Fruit fly (Drosophila melanogaster): ENCODE results near the gene Ada2b.

Ada2b gene

dm6 chr3R:8206628-8207275 lies 33.6 kb downstream of the Ada2b start (continued):
- TF ChIP-seq cad (GFP tag; optimal IDR thresholded peaks at IDR 0.05) (no peak), Usf (GFP tag; optimal IDR thresholded peaks at IDR 0.05) (peak; percentile 31), odd (GFP tag; optimal IDR thresholded peaks at IDR 0.05) (no peak), CG18619 (GFP tag; optimal IDR thresholded peaks at IDR 0.05) (peak; percentile 33), Atf3 (GFP tag; optimal IDR thresholded peaks at IDR 0.05) (no peak), CG3838 (GFP tag; optimal IDR thresholded peaks at IDR 0.05) (peak; percentile 15), CG10959 (GFP tag; IDR thresholded peaks at IDR 0.05) (no peak), en (GFP tag; optimal IDR thresholded peaks at IDR 0.05) (no peak), row (GFP tag; IDR thresholded peaks at IDR 0.05) (peak; percentile 86), da (GFP tag; optimal IDR thresholded peaks at IDR 0.05) (no peak), vnd (GFP tag; IDR thresholded peaks at IDR 0.05; ENCODE audit: partially characterized antibody) (0 out of 3 replicates have a peak, but pooled peaks have one; percentile 36), wek (GFP tag; optimal IDR thresholded peaks at IDR 0.05) (no peak), CG7357 (GFP tag; IDR thresholded peaks at IDR 0.05) (no peak), CG4854 (GFP tag; optimal IDR thresholded peaks at IDR 0.05) (no peak), Trl (optimal IDR thresholded peaks at IDR 0.05) (no peak), Trl (GFP tag; optimal IDR thresholded peaks at IDR 0.05) (no peak), E2f1 (GFP tag; IDR thresholded peaks at IDR 0.05) (0 out of 2 replicates have a peak, but pooled peaks have one; percentile 35), CG13894 (tag; optimal IDR thresholded peaks at IDR 0.05) (no peak), Bgb (GFP tag; IDR thresholded peaks at IDR 0.05; ENCODE audit: partially characterized antibody) (no peak), usp (GFP tag; optimal IDR thresholded peaks at IDR 0.05) (no peak), CG11456 (GFP tag; IDR thresholded peaks at IDR 0.05) (no peak), mam (GFP tag; optimal IDR thresholded peaks at IDR 0.05) (peak; percentile 50), cwo (GFP tag; optimal IDR thresholded peaks at IDR 0.05) (peak; percentile 54), dysf (GFP tag; IDR thresholded peaks at IDR 0.05) (peak; percentile 79), ssp (GFP tag; IDR thresholded peaks at IDR 0.05) (peak; percentile 30; the same call in 1 of the 2 replicates), tna (GFP tag; IDR thresholded peaks at IDR 0.05; ENCODE audit: partially characterized antibody) (no peak), Vsx1 (GFP tag; optimal IDR thresholded peaks at IDR 0.05) (peak; percentile 10), CG12391 (tag; optimal IDR thresholded peaks at IDR 0.05) (peak; percentile 69), hb (GFP tag; IDR thresholded peaks at IDR 0.05; ENCODE audit: partially characterized antibody) (no peak), CG8765 (GFP tag; IDR thresholded peaks at IDR 0.05) (no peak), fru (optimal IDR thresholded peaks at IDR 0.05) (no peak), Pdp1 (GFP tag; optimal IDR thresholded peaks at IDR 0.05) (peak; percentile 10 to 68), slbo (GFP tag; IDR thresholded peaks at IDR 0.05) (peak; percentile 47), run (tag; optimal IDR thresholded peaks at IDR 0.05) (no peak), Oaz (GFP tag; IDR thresholded peaks at IDR 0.05) (no peak), CG10147 (GFP tag; optimal IDR thresholded peaks at IDR 0.05) (peak; percentile 35), nmo (GFP tag; optimal IDR thresholded peaks at IDR 0.05) (peak; percentile 74), NfI (GFP tag; optimal IDR thresholded peaks at IDR 0.05) (peak; percentile 38), sug (tag; optimal IDR thresholded peaks at IDR 0.05) (peak; percentile 71), HLH54F (GFP tag; optimal IDR thresholded peaks at IDR 0.05) (peak; percentile 40), CG31224 (GFP tag; IDR thresholded peaks at IDR 0.05) (peak; percentile 49; the same call in 1 of the 2 replicates), CG17568 (GFP tag; optimal IDR thresholded peaks at IDR 0.05) (no peak), CG42726 (GFP tag; IDR thresholded peaks at IDR 0.05; ENCODE audit: partially characterized antibody) (no peak), trem (tag; optimal IDR thresholded peaks at IDR 0.05) (peak; percentile 22), sr (GFP tag; IDR thresholded peaks at IDR 0.05) (no peak), CG32767 (GFP tag; IDR thresholded peaks at IDR 0.05) (peak; percentile 45; the same call in 1 of the 2 replicates), CG18011 (GFP tag; optimal IDR thresholded peaks at IDR 0.05) (no peak), GATAe (GFP tag; conservative IDR thresholded peaks at IDR 0.05) (peak; percentile 74), CG12104 (GFP tag; optimal IDR thresholded peaks at IDR 0.05) (no peak), CG1832 (GFP tag; optimal IDR thresholded peaks at IDR 0.05) (no peak), CG43689 (GFP tag; IDR thresholded peaks at IDR 0.05) (no peak)

All from whole organism, embryonic.